Worm (Caenorhabditis elegans) whole organism, L4/young adult: ENCODE measurements around the gene nlp-55.
A peak's percentile ranks its signal among the peaks of the same experiment; 100 is the strongest.

Experiments
- W03F9.2 ChIP-seq: fragments of 150-350 bp; optimal IDR thresholded peaks from 2 replicates; lab custom pipeline; 2014; ENCODE audit warnings: missing biosample characterization, missing genetic modification characterization
- dao-5 ChIP-seq: sonication (generic microtip); optimal IDR thresholded peaks from 2 replicates; lab custom pipeline; 2016; ENCODE audit warnings: missing genotype, missing genetic modification characterization, moderate library complexity, missing compliant biosample characterization
- him-1 ChIP-seq: sonication (generic microtip); optimal IDR thresholded peaks from 2 replicates; lab custom pipeline; 2016; ENCODE audit warnings: missing genotype, missing genetic modification reagents, missing genetic modification characterization, missing compliant biosample characterization

The nlp-55 gene

ce11 chrII:8253160-8253793 is 41.9 kb downstream of the nlp-55 start, which contains the start of gene F35C11.5:
Gene F35C11.5, plus strand, starts transcription at chrII:8253743.
- no peak for TF ChIP-seq dao-5 (tag; lab: Kevin White, UChicago)
- no peak for TF ChIP-seq him-1 (tag; lab: Kevin White, UChicago)
- TF ChIP-seq W03F9.2 = no peak

ce11 chrII:8249710-8250109 is 45.5 kb downstream of the nlp-55 start:
- TF ChIP-seq dao-5 (tag; lab: Kevin White, UChicago) (no peak), him-1 (tag; lab: Kevin White, UChicago) (no peak), W03F9.2 (no peak)

ce11 chrII:8248745-8249144 is 46.5 kb downstream of the nlp-55 start, which contains the start of the genes F35C11.2 and F35C11.4:
Gene F35C11.2, minus strand, starts transcription at chrII:8248834.
Gene F35C11.4, plus strand, starts transcription at chrII:8249004.
- peak; percentile 4 for TF ChIP-seq W03F9.2
- no peak for TF ChIP-seq him-1 (tag; lab: Kevin White, UChicago)

- TF ChIP-seq W03F9.2 (no peak), him-1 (tag; lab: Kevin White, UChicago) (no peak), dao-5 (tag; lab: Kevin White, UChicago) (no peak)
Measured at ce11 chrII:8246476-8246875, 48.7 kb downstream of the nlp-55 start, which contains the start of gene F35C11.3. Gene F35C11.3, plus strand, starts transcription at chrII:8246776.
